Fruit fly (Drosophila melanogaster): ENCODE results near the gene Or22a.
A peak's percentile ranks its signal among the peaks of the same experiment; 100 is the strongest.

Or22a gene

dm6 chr2L:1522397-1522796 is 2.1 kb downstream of the Or22a start, which contains the start of gene Or22b:
Gene Or22b, plus strand, starts transcription at chr2L:1522697.
- TF ChIP-seq CG3838 (GFP tag; optimal IDR thresholded peaks at IDR 0.05) (no peak), sob (GFP tag; IDR thresholded peaks at IDR 0.05) (no peak), CG12659 (GFP tag; optimal IDR thresholded peaks at IDR 0.05) (no peak), CG3995 (GFP tag; optimal IDR thresholded peaks at IDR 0.05) (no peak), Hr3 (GFP tag; optimal IDR thresholded peaks at IDR 0.05) (no peak), CG5180 (GFP tag; optimal IDR thresholded peaks at IDR 0.05) (no peak)

dm6 chr2L:1535231-1535630 is 14.9 kb downstream of the Or22a start:
- TF ChIP-seq Drgx (GFP tag; IDR thresholded peaks at IDR 0.05) (peak; percentile 46; the same call in 1 of the 2 replicates), CG5953 (GFP tag; IDR thresholded peaks at IDR 0.05) (no peak)

- TF ChIP-seq Drgx (GFP tag; IDR thresholded peaks at IDR 0.05) = peak; percentile 30; the same call in 1 of the 2 replicates
- TF ChIP-seq sna (GFP tag; IDR thresholded peaks at IDR 0.05; ENCODE audit: partially characterized antibody) = no peak
These were observed 17.8 kb downstream of the Or22a start for dm6 chr2L:1538132-1538531.

dm6 chr2L:1547860-1548259 is 27.6 kb downstream of the Or22a start:
- TF ChIP-seq HLHmδ (GFP tag; optimal IDR thresholded peaks at IDR 0.05) (no peak), insv (GFP tag; optimal IDR thresholded peaks at IDR 0.05) (no peak), CG8281 (tag; optimal IDR thresholded peaks at IDR 0.05) (peak; percentile 94), CG6272 (GFP tag; IDR thresholded peaks at IDR 0.05) (no peak), sens (GFP tag) (peak; percentile 30), disco-r (GFP tag; optimal IDR thresholded peaks at IDR 0.05) (no peak), pzg (GFP tag; optimal IDR thresholded peaks at IDR 0.05) (no peak)

- 0 out of 2 replicates have a peak, but pooled peaks have one; percentile 18 for TF ChIP-seq dimm (GFP tag; IDR thresholded peaks at IDR 0.05)
- peak; percentile 93 for TF ChIP-seq Deaf1 (tag; optimal IDR thresholded peaks at IDR 0.05)
- no peak for TF ChIP-seq NC2β (GFP tag; optimal IDR thresholded peaks at IDR 0.05)
- TF ChIP-seq ci (GFP tag; IDR thresholded peaks at IDR 0.05) = peak; percentile 64; the same call in 1 of the 3 replicates
- TF ChIP-seq CG10654 (GFP tag; optimal IDR thresholded peaks at IDR 0.05) = no peak
- TF ChIP-seq CG9817 (tag; optimal IDR thresholded peaks at IDR 0.05) = no peak
- TF ChIP-seq scrt (GFP tag; optimal IDR thresholded peaks at IDR 0.05) = peak; percentile 1
- no peak for TF ChIP-seq bowl (GFP tag; IDR thresholded peaks at IDR 0.05)
- TF ChIP-seq CG16815 (GFP tag; optimal IDR thresholded peaks at IDR 0.05) = no peak
- peak; percentile 11; the same call in 1 of the 2 replicates for TF ChIP-seq inv (GFP tag; IDR thresholded peaks at IDR 0.05; ENCODE audit: partially characterized antibody)
- TF ChIP-seq E2f1 (GFP tag; IDR thresholded peaks at IDR 0.05) = no peak
- no peak for TF ChIP-seq NFAT (GFP tag; IDR thresholded peaks at IDR 0.05)
- TF ChIP-seq sisA (GFP tag; IDR thresholded peaks at IDR 0.05) = no peak
- TF ChIP-seq sd (tag; optimal IDR thresholded peaks at IDR 0.05) = peak; percentile 18
- peak; percentile 29; the same call in 1 of the 2 replicates for TF ChIP-seq CG14014 (GFP tag; IDR thresholded peaks at IDR 0.05)
- peak; percentile 3 for TF ChIP-seq lab (GFP tag; optimal IDR thresholded peaks at IDR 0.05)
- peak; percentile 61 for TF ChIP-seq chm (GFP tag; IDR thresholded peaks at IDR 0.05)
- peak; percentile 86 for TF ChIP-seq Jarid2 (GFP tag; optimal IDR thresholded peaks at IDR 0.05)
- peak; percentile 32 for TF ChIP-seq sens (GFP tag)
- TF ChIP-seq CG6791 (GFP tag; IDR thresholded peaks at IDR 0.05; ENCODE audit: partially characterized antibody) = 0 out of 3 replicates have a peak, but pooled peaks have one; percentile 49
- no peak for TF ChIP-seq CG8290 (GFP tag; optimal IDR thresholded peaks at IDR 0.05)
- TF ChIP-seq CG8290 (tag; optimal IDR thresholded peaks at IDR 0.05) = peak in 1 of 2 experiments; percentile 36
- peak; percentile 74 for TF ChIP-seq CG13894 (tag; optimal IDR thresholded peaks at IDR 0.05)
- peak in 1 of 3 experiments; percentile 33 for TF ChIP-seq Stat92E (GFP tag; optimal IDR thresholded peaks at IDR 0.05)
- no peak for TF ChIP-seq Neu2 (GFP tag; optimal IDR thresholded peaks at IDR 0.05; ENCODE audit: borderline replicate concordance)
- TF ChIP-seq bbx (GFP tag; IDR thresholded peaks at IDR 0.05; ENCODE audit: partially characterized antibody) = 0 out of 2 replicates have a peak, but pooled peaks have one; percentile 41
- no peak for TF ChIP-seq zen (tag; optimal IDR thresholded peaks at IDR 0.05)
- no peak for TF ChIP-seq dan (GFP tag; IDR thresholded peaks at IDR 0.05)
These were observed 34.7 kb downstream of the Or22a start, which contains the start of gene haf for dm6 chr2L:1554954-1555353. Gene haf, plus strand, starts transcription at chr2L:1555129.
